Worm (Caenorhabditis elegans): ENCODE results near the gene Y27F2A.11.

- TF ChIP-seq dao-5 (tag; optimal IDR thresholded peaks at IDR 0.05) (no peak), W03F9.2 (tag; optimal IDR thresholded peaks at IDR 0.05) (no peak)
Observed at ce11 chrII:3149521-3150190, 39.5 kb upstream of the Y27F2A.11 start, which contains the start of the genes T10D4.11 and T10D4.1.

Measured in whole organism, L4/young adult.